Fruit fly (Drosophila melanogaster): ENCODE data around the gene CG15394.

dm6 chr2L:2577361-2577737, 14.3 kb upstream of the CG15394 start, which contains the start of gene Elba2:
- no peak for TF ChIP-seq CG17806 (tag; optimal IDR thresholded peaks at IDR 0.05)
- no peak for TF ChIP-seq CG10348 (GFP tag; IDR thresholded peaks at IDR 0.05)
- TF ChIP-seq CG15710 (tag; optimal IDR thresholded peaks at IDR 0.05) = no peak
- no peak for TF ChIP-seq rn (GFP tag; IDR thresholded peaks at IDR 0.05)
- TF ChIP-seq CG32121 (GFP tag; IDR thresholded peaks at IDR 0.05) = no peak
